Fruit fly (Drosophila melanogaster) whole organism, prepupa: ENCODE data around the gene RhoGEF64C.

Experiments
- Blimp-1 ChIP-seq: fragments of 200-800 bp; sonication (Bioruptor generic); optimal IDR thresholded peaks from 3 replicates; lab custom pipeline; 2017; ENCODE audit warnings: missing biosample characterization, missing genetic modification characterization, mild to moderate bottlenecking, moderate library complexity, missing genetic modification reagents
- CG10631 ChIP-seq: fragments of 200-800 bp; sonication (Bioruptor generic); optimal IDR thresholded peaks from 2 replicates; lab custom pipeline; 2016; ENCODE audit warnings: missing biosample characterization, missing genetic modification characterization
- CG11294 ChIP-seq: fragments of 200-800 bp; sonication (Bioruptor generic); IDR thresholded peaks from 2 replicates; pipeline ENCODE4 v1.3.6; 2022; ENCODE audit warnings: missing biosample characterization, missing genetic modification characterization
- CG15336 ChIP-seq: fragments of 200-800 bp; sonication (Bioruptor generic); IDR thresholded peaks from 2 replicates; pipeline ENCODE4 v1.3.6; 2022; ENCODE audit warnings: missing biosample characterization, missing genetic modification characterization
- CG1621 ChIP-seq: fragments of 200-800 bp; sonication (Bioruptor generic); optimal IDR thresholded peaks from 3 replicates; lab custom pipeline; 2018; ENCODE audit warnings: missing biosample characterization, mild to moderate bottlenecking, missing genetic modification characterization
- CG16779 ChIP-seq: fragments of 200-800 bp; sonication (Bioruptor generic); optimal IDR thresholded peaks from 3 replicates; lab custom pipeline; 2017; ENCODE audit warnings: missing biosample characterization, mild to moderate bottlenecking, missing genetic modification characterization
- CG3032 ChIP-seq: fragments of 200-800 bp; optimal IDR thresholded peaks from 2 replicates; lab custom pipeline; 2019; ENCODE audit warnings: missing biosample characterization, mild to moderate bottlenecking, missing genetic modification characterization, moderate library complexity
- CG32006 ChIP-seq: fragments of 200-800 bp; sonication (Bioruptor generic); optimal IDR thresholded peaks from 3 replicates; lab custom pipeline; 2017; ENCODE audit warnings: missing biosample characterization, mild to moderate bottlenecking, missing genetic modification characterization
- CG34406 ChIP-seq: fragments of 200-800 bp; sonication (Bioruptor generic); optimal IDR thresholded peaks from 3 replicates; lab custom pipeline; 2016; ENCODE audit warnings: missing biosample characterization, missing genetic modification characterization
- CG3919 ChIP-seq: fragments of 200-800 bp; sonication (Bioruptor generic); optimal IDR thresholded peaks from 3 replicates; lab custom pipeline; 2016; ENCODE audit warnings: missing biosample characterization, missing genetic modification characterization
- CG4318 ChIP-seq: fragments of 200-800 bp; sonication (Bioruptor generic); optimal IDR thresholded peaks from 3 replicates; lab custom pipeline; 2017; ENCODE audit warnings: missing biosample characterization, mild to moderate bottlenecking, missing genetic modification characterization
- CG6163 ChIP-seq: fragments of 200-800 bp; sonication (Bioruptor generic); IDR thresholded peaks from 3 replicates; pipeline ENCODE4 v1.3.6; 2022; ENCODE audit warnings: missing biosample characterization, missing genetic modification characterization
- CG6276 ChIP-seq: fragments of 200-800 bp; sonication (Bioruptor generic); optimal IDR thresholded peaks from 2 replicates; lab custom pipeline; 2017; ENCODE audit warnings: missing biosample characterization, mild to moderate bottlenecking, missing genetic modification characterization
- CG6854 ChIP-seq: fragments of 200-800 bp; sonication (Bioruptor generic); optimal IDR thresholded peaks from 2 replicates; lab custom pipeline; 2017; ENCODE audit warnings: missing biosample characterization, mild to moderate bottlenecking, missing genetic modification characterization
- CG8119 ChIP-seq: fragments of 200-800 bp; sonication (Bioruptor generic); IDR thresholded peaks from 3 replicates; pipeline ENCODE4 v1.3.6; 2022; ENCODE audit warnings: missing biosample characterization, missing genetic modification characterization
- CG8319 ChIP-seq: fragments of 200-800 bp; sonication (Bioruptor generic); optimal IDR thresholded peaks from 3 replicates; lab custom pipeline; 2016; ENCODE audit warnings: missing biosample characterization, missing genetic modification characterization
- CG8632 ChIP-seq: fragments of 200-800 bp; sonication (Bioruptor generic); optimal IDR thresholded peaks from 3 replicates; lab custom pipeline; 2016; ENCODE audit warnings: missing biosample characterization, missing genetic modification characterization
- Eip75B ChIP-seq: fragments of 200-800 bp; sonication (Bioruptor generic); optimal IDR thresholded peaks from 3 replicates; lab custom pipeline; 2016; ENCODE audit warnings: missing biosample characterization, missing genetic modification characterization
- Eip78C ChIP-seq: fragments of 200-800 bp; sonication (Bioruptor generic); peaks from one replicate; lab custom pipeline; 2016; ENCODE audit warnings: missing biosample characterization, missing genetic modification characterization
- Eip93F ChIP-seq: fragments of 200-800 bp; sonication (Bioruptor generic); optimal IDR thresholded peaks from 2 replicates; lab custom pipeline; 2016; ENCODE audit warnings: missing biosample characterization, mild to moderate bottlenecking, missing genetic modification characterization
- Ets21C ChIP-seq: fragments of 200-800 bp; sonication (Bioruptor generic); optimal IDR thresholded peaks from 3 replicates; lab custom pipeline; 2016; ENCODE audit warnings: missing biosample characterization, missing genetic modification characterization
- Ets96B ChIP-seq: fragments of 200-800 bp; optimal IDR thresholded peaks from 2 replicates; lab custom pipeline; 2019; ENCODE audit warnings: missing biosample characterization, mild to moderate bottlenecking, missing genetic modification characterization, moderate library complexity
- Gug ChIP-seq: fragments of 200-800 bp; sonication (Bioruptor generic); IDR thresholded peaks from 2 replicates; pipeline ENCODE4 v1.3.6; 2022; ENCODE audit warnings: missing biosample characterization, missing genetic modification characterization
- Hr38 ChIP-seq: sonication (Bioruptor generic); optimal IDR thresholded peaks from 2 replicates; lab custom pipeline; 2016; ENCODE audit warnings: missing biosample characterization, missing genetic modification characterization
- Hr4 ChIP-seq: fragments of 200-800 bp; sonication (Bioruptor generic); optimal IDR thresholded peaks from 3 replicates; lab custom pipeline; 2016; ENCODE audit warnings: missing biosample characterization, missing genetic modification characterization
- Lpt ChIP-seq: fragments of 200-800 bp; sonication (Bioruptor generic); optimal IDR thresholded peaks from 3 replicates; lab custom pipeline; 2016; ENCODE audit warnings: missing biosample characterization, missing genetic modification characterization
- Met ChIP-seq: fragments of 200-800 bp; sonication (Bioruptor generic); optimal IDR thresholded peaks from 3 replicates; lab custom pipeline; 2016; ENCODE audit warnings: missing biosample characterization, missing genetic modification characterization
- OdsH ChIP-seq: fragments of 200-800 bp; sonication (Bioruptor generic); optimal IDR thresholded peaks from 3 replicates; lab custom pipeline; 2016; ENCODE audit warnings: missing biosample characterization, missing genetic modification characterization
- Smox ChIP-seq: fragments of 200-800 bp; sonication (Bioruptor generic); optimal IDR thresholded peaks from 3 replicates; lab custom pipeline; 2016; ENCODE audit warnings: missing biosample characterization, missing genetic modification characterization
- Sox102F ChIP-seq: fragments of 200-800 bp; sonication (Bioruptor generic); optimal IDR thresholded peaks from 2 replicates; lab custom pipeline; 2016; ENCODE audit warnings: missing biosample characterization, mild to moderate bottlenecking, missing genetic modification characterization
- Sox15 ChIP-seq: fragments of 200-800 bp; sonication (Bioruptor generic); optimal IDR thresholded peaks from 3 replicates; lab custom pipeline; 2016; ENCODE audit warnings: missing biosample characterization, missing genetic modification characterization
- achi ChIP-seq: fragments of 200-800 bp; sonication (Bioruptor generic); optimal IDR thresholded peaks from 3 replicates; lab custom pipeline; 2016; ENCODE audit warnings: missing biosample characterization, missing genetic modification characterization
- dsx ChIP-seq: fragments of 200-800 bp; optimal IDR thresholded peaks from 3 replicates; lab custom pipeline; 2019; ENCODE audit warnings: missing biosample characterization, mild to moderate bottlenecking, missing genetic modification characterization, moderate library complexity; ENCODE audit not compliant: poor library complexity, severe bottlenecking
- eg ChIP-seq: fragments of 200-800 bp; sonication (Bioruptor generic); IDR thresholded peaks from 3 replicates; pipeline ENCODE4 v1.3.6; 2022; ENCODE audit warnings: missing biosample characterization, missing genetic modification characterization
- esn ChIP-seq: fragments of 200-800 bp; sonication (Bioruptor generic); optimal IDR thresholded peaks from 2 replicates; lab custom pipeline; 2016; ENCODE audit warnings: missing biosample characterization, mild to moderate bottlenecking, missing genetic modification characterization, moderate library complexity
- lz ChIP-seq: fragments of 200-800 bp; sonication (Bioruptor generic); optimal IDR thresholded peaks from 3 replicates; lab custom pipeline; 2016; ENCODE audit warnings: missing biosample characterization, missing genetic modification characterization
- ss ChIP-seq, 2 experiments: fragments of 200-800 bp; sonication (Bioruptor generic); optimal IDR thresholded peaks; 2 replicates in 1 of 2; 3 replicates in 1 of 2; lab custom pipeline; 2017 to 2018; ENCODE audit warnings: mild to moderate bottlenecking in 2 of 2, missing biosample characterization in 2 of 2, missing genetic modification characterization in 2 of 2, moderate library complexity in 1 of 2
- vri ChIP-seq: fragments of 200-800 bp; sonication (Bioruptor generic); optimal IDR thresholded peaks from 3 replicates; lab custom pipeline; 2016; ENCODE audit warnings: missing biosample characterization, mild to moderate bottlenecking, missing genetic modification characterization

The RhoGEF64C gene

DNA sequence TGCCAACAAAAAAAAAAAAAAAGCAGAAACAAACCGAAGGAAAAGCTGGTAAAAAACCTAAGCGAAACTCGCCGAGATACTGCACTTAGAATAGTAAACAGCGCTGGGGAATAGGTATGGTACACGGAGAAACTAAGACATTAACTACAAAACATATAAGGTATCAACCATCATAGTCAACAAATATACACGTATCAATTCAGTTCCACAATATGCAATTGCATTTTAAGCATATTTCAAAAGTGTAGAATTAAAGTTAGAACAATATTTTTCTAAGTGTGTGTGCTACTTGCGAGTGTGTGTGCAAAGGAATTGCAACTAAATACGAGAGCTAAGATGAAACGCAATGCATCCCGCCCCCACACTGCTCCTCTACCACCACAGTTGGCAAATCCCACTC lies 15.2 kb downstream of the RhoGEF64C start (continued):
- TF ChIP-seq CG6276 (GFP tag; lab: Kevin White, UChicago) (peak; percentile 77), Sox15 (GFP tag; lab: Kevin White, UChicago) (no peak), Sox102F (no peak), Hr4 (GFP tag; lab: Kevin White, UChicago) (peak; percentile 71), CG10631 (GFP tag; lab: Kevin White, UChicago) (peak; percentile 70), lz (GFP tag; lab: Kevin White, UChicago) (no peak), CG6163 (GFP tag; lab: Robert Waterston, UW) (peak; percentile 91), Hr38 (no peak), esn (GFP tag; lab: Kevin White, UChicago) (peak; percentile 15), Ets21C (no peak), achi (GFP tag; lab: Kevin White, UChicago) (peak; percentile 71), Ets96B (peak; percentile 45), Eip75B (peak; percentile 58), vri (GFP tag; lab: Kevin White, UChicago) (no peak), CG1621 (tag; lab: Kevin White, UChicago) (peak; percentile 20), Eip93F (no peak), CG16779 (tag; lab: Kevin White, UChicago) (peak; percentile 6), CG34406 (no peak)

DNA sequence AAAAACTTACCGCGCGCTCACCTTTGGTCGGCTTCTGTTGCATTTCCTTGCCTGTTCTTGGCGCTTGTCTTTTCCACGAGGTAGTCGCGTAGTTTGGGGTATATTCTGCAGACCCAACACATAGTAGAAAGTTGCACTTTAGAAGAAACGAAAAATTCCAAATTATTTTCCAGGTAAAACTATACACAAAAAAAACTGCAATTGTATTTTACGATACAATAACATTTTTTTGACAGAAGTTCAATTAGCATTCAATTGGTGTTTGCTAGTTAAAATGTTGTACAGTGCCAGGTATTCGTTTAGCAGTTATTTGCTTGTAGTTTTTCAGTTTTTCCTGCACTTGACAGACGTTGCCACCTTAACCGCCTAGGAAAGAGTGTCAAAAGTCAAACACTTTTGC lies 16.0 kb downstream of the RhoGEF64C start:
- TF ChIP-seq CG32006 (GFP tag; lab: Kevin White, UChicago) = peak; percentile 24
- 0 out of 2 replicates have a peak, but pooled peaks have one; percentile 7 for TF ChIP-seq CG15336 (GFP tag; lab: Robert Waterston, UW)
- 0 out of 3 replicates have a peak, but pooled peaks have one; percentile 14 for TF ChIP-seq CG8119 (GFP tag; lab: Robert Waterston, UW)
- TF ChIP-seq ss (GFP tag; optimal IDR thresholded peaks at IDR 0.05; lab: Kevin White, UChicago) = no peak
- no peak for TF ChIP-seq CG6163 (GFP tag; lab: Robert Waterston, UW)
- TF ChIP-seq Gug = 0 out of 2 replicates have a peak, but pooled peaks have one; percentile 12
- TF ChIP-seq, all 60 proteins: peak for 4

DNA sequence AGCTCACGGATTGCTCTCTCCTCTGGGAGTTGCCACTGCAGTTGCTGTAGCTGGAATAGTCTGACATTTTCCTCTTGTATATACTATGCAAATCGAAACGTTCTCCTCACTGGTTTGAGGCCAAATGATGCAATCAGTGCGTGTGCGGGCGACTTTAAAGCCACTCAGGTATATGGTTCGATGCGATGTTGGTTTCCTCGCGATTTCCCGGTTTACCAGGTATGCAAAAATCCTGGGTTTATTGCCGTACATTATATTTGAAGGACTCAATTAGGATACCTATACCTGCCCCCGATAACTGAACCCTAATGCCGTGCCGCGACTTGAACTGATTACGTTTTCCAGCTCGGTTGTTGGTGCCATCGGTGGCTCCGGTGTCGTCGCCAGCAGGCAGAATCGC lies 17.2 kb downstream of the RhoGEF64C start, which contains the start of gene CG13712:
Gene CG13712 (minus strand): TSS at position 101 of the 400 bp plus-strand sequence.
- TF ChIP-seq Hr4 (GFP tag; lab: Kevin White, UChicago) = no peak

DNA sequence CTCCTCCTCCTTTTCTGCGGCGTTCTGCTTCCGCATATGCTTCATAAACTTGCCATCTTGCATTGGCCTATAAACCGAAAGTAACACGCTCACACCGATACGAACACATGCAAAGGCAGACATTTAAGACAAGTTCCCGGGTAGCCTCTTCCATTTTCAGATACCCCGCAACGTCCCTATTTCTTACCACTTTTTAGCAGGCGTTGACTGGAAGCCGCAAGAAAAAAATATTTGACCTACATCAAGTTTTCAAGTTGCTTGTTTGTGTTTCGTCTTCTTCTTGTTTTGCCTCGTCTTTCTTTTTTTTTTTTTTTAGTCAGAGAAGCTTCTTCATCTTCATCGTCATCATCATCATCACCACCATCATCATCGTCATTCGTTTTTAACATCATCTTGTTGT lies 27.2 kb downstream of the RhoGEF64C start:
- TF ChIP-seq CG6276 (GFP tag; lab: Kevin White, UChicago) = peak; percentile 13
- TF ChIP-seq CG6854 (GFP tag; lab: Kevin White, UChicago) = peak; percentile 76
- no peak for TF ChIP-seq CG11294 (GFP tag; lab: Robert Waterston, UW)
- peak; percentile 5 for TF ChIP-seq Sox102F
- no peak for TF ChIP-seq Hr38
- peak; percentile 67 for TF ChIP-seq Eip75B
- TF ChIP-seq Met (GFP tag; lab: Kevin White, UChicago) = no peak
- peak in 1 of 2 experiments; percentile 14 for TF ChIP-seq ss (GFP tag; optimal IDR thresholded peaks at IDR 0.05; lab: Kevin White, UChicago)
- 0 out of 3 replicates have a peak, but pooled peaks have one; percentile 10 for TF ChIP-seq eg (GFP tag; lab: Robert Waterston, UW)
- TF ChIP-seq CG8119 (GFP tag; lab: Robert Waterston, UW) = no peak
- TF ChIP-seq OdsH (GFP tag; lab: Kevin White, UChicago) = no peak
- peak; percentile 46 for TF ChIP-seq Lpt (GFP tag; lab: Kevin White, UChicago)
- peak; percentile 35 for TF ChIP-seq Eip78C
- peak; percentile 27; the same call in 2 of the 3 replicates for TF ChIP-seq CG6163 (GFP tag; lab: Robert Waterston, UW)
- TF ChIP-seq vri (GFP tag; lab: Kevin White, UChicago) = no peak
- TF ChIP-seq Blimp-1 (GFP tag; lab: Kevin White, UChicago) = peak; percentile 11

DNA sequence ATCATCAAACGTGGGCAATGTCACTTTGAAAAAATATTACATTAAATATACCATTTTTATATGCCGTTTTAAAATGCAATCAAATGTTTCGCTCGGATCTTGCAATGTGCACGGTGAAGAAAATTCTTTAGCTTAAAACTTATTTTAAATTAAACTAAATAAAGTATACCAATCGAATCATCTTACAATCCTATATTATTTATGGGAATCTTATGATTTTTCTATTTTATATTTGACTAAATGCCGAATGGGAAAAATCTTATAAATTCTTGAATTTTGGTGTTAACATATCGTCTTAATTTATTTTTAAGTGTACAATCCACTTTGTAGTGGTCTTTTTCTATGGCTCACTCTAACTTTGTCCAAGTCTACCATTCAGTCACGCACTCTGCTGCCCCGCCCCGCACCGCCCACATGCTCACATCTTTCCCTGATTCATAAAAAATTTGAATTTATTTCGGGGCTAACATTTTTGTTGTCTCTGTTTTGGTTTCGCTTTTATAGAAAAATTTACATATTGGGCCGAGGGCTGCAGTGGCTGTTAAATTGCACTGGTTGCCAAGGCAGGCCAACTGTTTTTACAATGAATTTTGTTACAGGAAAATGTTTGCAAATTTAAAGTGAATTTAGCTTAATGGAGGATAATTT lies 28.1 kb downstream of the RhoGEF64C start:
- TF ChIP-seq CG15336 (GFP tag; lab: Robert Waterston, UW) (peak; percentile 73), CG8319 (GFP tag; lab: Kevin White, UChicago) (no peak), Hr4 (GFP tag; lab: Kevin White, UChicago) (peak; percentile 45), CG3919 (GFP tag; lab: Kevin White, UChicago) (no peak), CG4318 (GFP tag; lab: Kevin White, UChicago) (no peak), Eip78C (peak; percentile 74), OdsH (GFP tag; lab: Kevin White, UChicago) (no peak), CG8119 (GFP tag; lab: Robert Waterston, UW) (peak; percentile 52; the same call in 2 of the 3 replicates), Smox (GFP tag; lab: Kevin White, UChicago) (no peak), eg (GFP tag; lab: Robert Waterston, UW) (peak; percentile 44; the same call in 1 of the 3 replicates), Hr38 (no peak), CG3032 (tag; lab: Kevin White, UChicago) (no peak), dsx (GFP tag; lab: Kevin White, UChicago) (no peak), lz (GFP tag; lab: Kevin White, UChicago) (no peak), CG32006 (GFP tag; lab: Kevin White, UChicago) (peak; percentile 59), CG6276 (GFP tag; lab: Kevin White, UChicago) (peak; percentile 36), CG8632 (GFP tag; lab: Kevin White, UChicago) (no peak), Ets96B (no peak)
